Worm (Caenorhabditis elegans): ENCODE data around the gene scl-3.
A peak's percentile ranks its signal among the peaks of the same experiment; 100 is the strongest.

scl-3 gene

DNA sequence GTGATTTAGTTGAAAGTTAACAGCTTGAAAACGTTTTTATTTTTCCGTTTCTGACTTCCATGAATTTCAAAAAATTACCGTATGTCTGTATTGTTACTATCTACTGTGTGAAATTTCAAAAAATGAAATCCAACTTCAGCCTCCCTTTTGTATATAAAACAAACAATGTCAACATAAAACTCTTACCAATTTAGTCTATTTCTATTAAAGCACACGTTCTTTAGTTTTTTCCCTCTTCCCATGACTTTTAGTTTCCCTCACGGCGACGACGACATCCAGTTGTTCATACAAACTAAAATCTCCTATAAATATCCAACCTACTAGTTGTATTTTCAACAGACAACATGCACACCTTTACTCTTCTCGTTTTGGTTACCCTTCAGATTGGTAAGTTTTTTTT, at the start of gene scl-3:
Gene scl-3 (plus strand): TSS at position 301 of the 400 bp plus-strand sequence.
- no peak for TF ChIP-seq nhr-76 (tag; optimal IDR thresholded peaks at IDR 0.05)
- TF ChIP-seq ces-1 (GFP tag; optimal IDR thresholded peaks at IDR 0.05): no peak
- TF ChIP-seq pha-4 (tag; optimal IDR thresholded peaks at IDR 0.05): no peak
- no peak for TF ChIP-seq mep-1 (tag; optimal IDR thresholded peaks at IDR 0.05)
- no peak for TF ChIP-seq lin-32 (GFP tag; optimal IDR thresholded peaks at IDR 0.05)
- TF ChIP-seq cnd-1 (tag; optimal IDR thresholded peaks at IDR 0.05): no peak
- no peak for TF ChIP-seq ham-2 (GFP tag; optimal IDR thresholded peaks at IDR 0.05)
- no peak for TF ChIP-seq mab-5 (tag; optimal IDR thresholded peaks at IDR 0.05)
- TF ChIP-seq ztf-11 (tag; optimal IDR thresholded peaks at IDR 0.05): no peak

DNA sequence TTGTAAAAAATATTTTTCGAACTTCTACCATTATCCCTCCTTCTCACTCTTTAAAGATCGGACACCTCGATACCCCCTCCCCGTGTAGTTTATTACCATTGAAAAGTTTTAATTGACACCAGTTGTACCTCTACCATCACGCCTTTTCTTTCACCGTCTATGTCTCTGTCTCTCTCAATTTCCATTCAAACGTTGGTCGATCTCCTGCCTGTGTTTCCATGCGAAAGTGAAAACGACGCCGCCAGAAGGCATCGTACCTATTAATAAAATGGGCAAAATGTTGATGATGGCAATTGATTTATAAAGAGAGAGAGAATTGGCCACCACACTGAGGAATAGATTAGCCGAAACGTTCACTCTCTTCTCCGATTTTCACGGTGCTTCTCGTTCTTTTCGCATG, 46.2 kb upstream of the scl-3 start:
- TF ChIP-seq unc-120 (tag; optimal IDR thresholded peaks at IDR 0.05; ENCODE audit: poor library complexity, severe bottlenecking) (no peak), flh-1 (GFP tag; optimal IDR thresholded peaks at IDR 0.05) (no peak), ham-2 (GFP tag; optimal IDR thresholded peaks at IDR 0.05) (peak; percentile 35), blmp-1 (tag; optimal IDR thresholded peaks at IDR 0.05) (peak; percentile 77), ces-1 (GFP tag; optimal IDR thresholded peaks at IDR 0.05) (no peak), pha-4 (tag; optimal IDR thresholded peaks at IDR 0.05) (no peak)

DNA sequence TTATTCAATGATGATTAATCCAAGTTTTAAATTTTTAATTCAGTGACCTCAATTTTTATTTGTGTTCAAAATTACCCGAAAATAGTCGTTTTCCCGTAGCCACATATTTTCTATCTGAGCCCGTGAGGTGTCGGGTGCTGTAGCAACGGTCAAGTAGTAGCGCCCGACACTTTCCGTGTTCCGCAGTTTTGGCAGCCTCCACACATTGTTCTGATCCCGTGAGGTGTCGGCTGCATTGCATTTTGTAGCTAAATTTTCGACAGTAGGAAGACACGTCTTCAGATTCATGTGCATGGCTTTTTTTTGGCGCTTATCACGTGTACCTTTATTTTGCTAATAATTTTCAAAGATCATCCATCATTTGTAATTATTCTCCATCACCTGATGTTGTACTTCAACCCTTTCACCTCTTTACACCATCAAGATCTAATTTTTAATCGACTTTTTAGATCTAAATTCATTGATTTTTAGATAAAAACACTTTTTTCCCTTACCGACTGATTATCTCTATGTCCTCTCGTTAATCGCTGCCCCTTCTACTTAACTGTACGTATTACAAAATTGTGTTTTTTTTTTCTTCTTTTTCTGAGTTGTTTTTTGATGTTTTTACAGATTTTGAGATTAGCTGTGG, 45.6 kb upstream of the scl-3 start:
- TF ChIP-seq lsy-2 (tag; optimal IDR thresholded peaks at IDR 0.05) (no peak), elt-1 (tag; optimal IDR thresholded peaks at IDR 0.05; ENCODE audit: borderline replicate concordance, insufficient read depth) (peak; percentile 46)

DNA sequence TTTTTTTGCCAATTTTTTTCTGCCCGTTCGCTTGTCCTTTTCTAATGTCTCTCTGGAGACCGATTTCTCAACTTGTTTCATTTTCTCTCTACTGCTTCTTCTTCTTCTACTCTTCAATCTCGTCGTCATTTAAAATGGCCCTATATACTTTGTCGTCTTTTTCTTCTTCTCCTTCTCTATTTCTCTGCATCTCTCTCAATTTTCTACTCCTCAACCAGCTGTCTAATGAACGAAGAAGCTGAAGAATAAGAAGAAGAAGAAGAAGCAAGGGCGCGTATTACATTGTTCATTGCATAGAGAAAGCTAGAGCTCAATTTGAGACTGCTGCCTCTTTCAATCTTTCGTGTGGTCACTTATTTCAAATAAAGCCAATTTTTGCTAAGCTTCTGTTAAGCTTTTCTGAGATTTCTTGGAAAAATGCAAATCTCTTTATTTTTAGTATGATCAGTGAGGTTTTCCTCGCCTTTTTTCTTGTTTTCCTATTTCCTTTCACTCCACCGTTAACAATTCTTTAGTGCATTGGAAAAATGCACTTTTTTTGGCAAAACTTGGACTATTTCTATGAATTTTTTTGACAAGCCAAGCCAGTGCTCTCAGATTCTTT, 43.5 kb upstream of the scl-3 start:
- TF ChIP-seq ztf-11 (tag; optimal IDR thresholded peaks at IDR 0.05): no peak
- TF ChIP-seq lin-32 (GFP tag; optimal IDR thresholded peaks at IDR 0.05): no peak
- TF ChIP-seq mls-2 (tag; optimal IDR thresholded peaks at IDR 0.05): no peak
- no peak for TF ChIP-seq nhr-76 (tag; optimal IDR thresholded peaks at IDR 0.05)
- TF ChIP-seq sem-2 (GFP tag; optimal IDR thresholded peaks at IDR 0.05): no peak
- no peak for TF ChIP-seq elt-1 (tag; optimal IDR thresholded peaks at IDR 0.05; ENCODE audit: borderline replicate concordance, insufficient read depth)
- no peak for TF ChIP-seq M03D4.4 (tag; optimal IDR thresholded peaks at IDR 0.05)
- no peak for TF ChIP-seq mab-5 (tag; optimal IDR thresholded peaks at IDR 0.05)
- TF ChIP-seq bed-3 (GFP tag; optimal IDR thresholded peaks at IDR 0.05): no peak
- no peak for TF ChIP-seq zip-8 (tag; optimal IDR thresholded peaks at IDR 0.05)
- TF ChIP-seq nhr-237 (tag; optimal IDR thresholded peaks at IDR 0.05): no peak
- peak; percentile 21 for TF ChIP-seq unc-62 (GFP tag; optimal IDR thresholded peaks at IDR 0.05)
- no peak for TF ChIP-seq flh-1 (GFP tag; optimal IDR thresholded peaks at IDR 0.05)
- TF ChIP-seq ham-2 (GFP tag; optimal IDR thresholded peaks at IDR 0.05): no peak
- peak; percentile 57 for TF ChIP-seq hlh-1 (tag; optimal IDR thresholded peaks at IDR 0.05)
- no peak for TF ChIP-seq cnd-1 (tag; optimal IDR thresholded peaks at IDR 0.05)
- no peak for TF ChIP-seq elt-3 (tag; optimal IDR thresholded peaks at IDR 0.05)
- no peak for TF ChIP-seq mep-1 (tag; optimal IDR thresholded peaks at IDR 0.05)
- TF ChIP-seq unc-120 (tag; optimal IDR thresholded peaks at IDR 0.05; ENCODE audit: poor library complexity, severe bottlenecking): no peak
- no peak for TF ChIP-seq nhr-12 (tag; optimal IDR thresholded peaks at IDR 0.05)
- TF ChIP-seq ceh-43 (GFP tag; optimal IDR thresholded peaks at IDR 0.05): no peak
- TF ChIP-seq drap-1 (GFP tag; optimal IDR thresholded peaks at IDR 0.05): no peak
- peak; percentile 92 for TF ChIP-seq ces-1 (GFP tag; optimal IDR thresholded peaks at IDR 0.05)
- no peak for TF ChIP-seq lsy-2 (tag; optimal IDR thresholded peaks at IDR 0.05)
- no peak for TF ChIP-seq ceh-39 (tag; optimal IDR thresholded peaks at IDR 0.05)

DNA sequence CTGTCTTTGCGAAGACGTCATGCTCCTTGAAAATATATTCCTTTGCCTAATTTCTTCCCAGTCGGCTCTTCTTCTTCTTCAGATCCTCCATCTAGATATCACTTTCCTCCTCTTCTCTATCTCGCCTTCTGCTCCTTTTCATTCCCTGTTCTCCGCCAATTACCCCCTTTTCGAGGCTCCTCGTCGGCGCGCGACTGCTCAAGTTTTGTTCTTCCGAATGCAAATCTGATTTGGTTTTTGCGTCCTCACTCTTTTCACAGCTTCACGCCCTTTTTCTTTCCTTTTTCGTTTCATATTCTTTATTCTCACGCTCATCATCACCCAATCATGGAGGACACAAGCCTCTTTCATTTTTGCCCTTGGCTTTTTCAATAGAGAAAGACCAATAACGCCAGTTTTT, 42.6 kb upstream of the scl-3 start:
- TF ChIP-seq snpc-4 (tag; optimal IDR thresholded peaks at IDR 0.05): no peak
- peak; percentile 1 for TF ChIP-seq M03D4.4 (tag; optimal IDR thresholded peaks at IDR 0.05)
- TF ChIP-seq unc-120 (tag; optimal IDR thresholded peaks at IDR 0.05; ENCODE audit: poor library complexity, severe bottlenecking): peak; percentile 7
- TF ChIP-seq ces-1 (GFP tag; optimal IDR thresholded peaks at IDR 0.05): peak; percentile 76
- peak; percentile 36 for TF ChIP-seq sptf-1 (tag; optimal IDR thresholded peaks at IDR 0.05)
- no peak for TF ChIP-seq unc-39 (tag; optimal IDR thresholded peaks at IDR 0.05)

Measured in whole organism, mixed stage, embryonic.